Worm (Caenorhabditis elegans) whole organism, midembryonic: ENCODE measurements around the gene C08F8.2.

Source experiments
- T22C8.4 ChIP-seq: fragments of 200-800 bp; sonication (Bioruptor generic); IDR thresholded peaks from 2 replicates; pipeline ENCODE4 v1.3.6; 2022; ENCODE audit warnings: missing genetic modification characterization, missing compliant biosample characterization
- cog-1 ChIP-seq: sonication (generic microtip); optimal IDR thresholded peaks from 2 replicates; lab custom pipeline; 2016; ENCODE audit warnings: missing genetic modification characterization, missing compliant biosample characterization
- flt-1 ChIP-seq: fragments of 200-800 bp; sonication (Bioruptor generic); IDR thresholded peaks from 2 replicates; pipeline ENCODE4 v1.3.6; 2022; ENCODE audit warnings: missing genetic modification characterization, missing compliant biosample characterization
- klf-2 ChIP-seq: fragments of 200-800 bp; sonication (Bioruptor generic); conservative IDR thresholded peaks from 2 replicates; pipeline ENCODE4 v1.3.6; 2022; ENCODE audit warnings: missing genetic modification reagents, missing genetic modification characterization, missing compliant biosample characterization
- med-1 ChIP-seq: sonication (generic microtip); optimal IDR thresholded peaks from 2 replicates; lab custom pipeline; 2017; ENCODE audit warnings: missing genetic modification characterization, mild to moderate bottlenecking, missing compliant biosample characterization, antibody characterized with exemption, missing genetic modification reagents; ENCODE audit not compliant: insufficient read depth
- ref-1 ChIP-seq: fragments of 200-800 bp; sonication (Bioruptor generic); conservative IDR thresholded peaks from 2 replicates; pipeline ENCODE4 v1.3.6; 2022; ENCODE audit warnings: missing genetic modification reagents, missing genetic modification characterization, missing compliant biosample characterization
- tab-1 ChIP-seq: fragments of 200-800 bp; sonication (Bioruptor generic); IDR thresholded peaks from 2 replicates; pipeline ENCODE4 v1.3.6; 2022; ENCODE audit warnings: missing genetic modification characterization, missing compliant biosample characterization
- ztf-23 ChIP-seq: fragments of 200-800 bp; sonication (Bioruptor generic); IDR thresholded peaks from 2 replicates; pipeline ENCODE4 v1.3.6; 2022; ENCODE audit warnings: missing genetic modification reagents, missing genetic modification characterization, missing compliant biosample characterization
- ztf-29 ChIP-seq: fragments of 200-800 bp; sonication (Bioruptor generic); IDR thresholded peaks from 2 replicates; pipeline ENCODE4 v1.3.6; 2022; ENCODE audit warnings: missing genetic modification reagents, missing genetic modification characterization, missing compliant biosample characterization

The C08F8.2 gene

DNA sequence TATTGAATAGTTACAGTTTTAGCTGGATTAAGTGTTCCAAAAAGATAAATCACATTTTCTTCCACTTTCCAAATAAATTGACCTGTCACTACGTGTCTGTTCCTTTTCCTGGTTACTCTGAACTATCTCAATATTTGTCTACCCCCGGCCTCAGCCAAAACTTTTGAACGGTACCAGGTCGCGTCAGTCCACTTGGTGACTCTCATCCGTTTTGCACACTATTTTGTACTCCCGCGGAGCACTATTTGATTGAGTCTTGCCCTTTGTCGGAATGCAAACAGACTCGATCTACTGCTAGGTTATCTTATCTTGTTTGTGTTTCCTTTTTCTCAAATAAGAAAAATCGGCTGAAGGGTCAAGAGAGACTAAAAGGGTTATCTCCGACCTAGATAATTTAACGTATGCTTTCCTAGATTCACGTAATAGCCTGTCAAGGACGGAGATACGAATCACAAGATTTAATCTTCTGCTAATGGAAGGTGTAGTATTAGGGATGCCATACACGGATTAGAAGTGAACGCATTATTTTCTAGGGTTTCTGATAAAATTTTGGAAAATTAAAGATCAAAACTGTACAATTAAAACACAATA, 30.7 kb upstream of the C08F8.2 start:
- TF ChIP-seq klf-2 (GFP tag; lab: Robert Waterston, UW) (no peak), flt-1 (GFP tag; lab: Robert Waterston, UW) (0 out of 2 replicates have a peak, but pooled peaks have one; percentile 56), ztf-23 (GFP tag; lab: Robert Waterston, UW) (0 out of 2 replicates have a peak, but pooled peaks have one; percentile 41)

DNA sequence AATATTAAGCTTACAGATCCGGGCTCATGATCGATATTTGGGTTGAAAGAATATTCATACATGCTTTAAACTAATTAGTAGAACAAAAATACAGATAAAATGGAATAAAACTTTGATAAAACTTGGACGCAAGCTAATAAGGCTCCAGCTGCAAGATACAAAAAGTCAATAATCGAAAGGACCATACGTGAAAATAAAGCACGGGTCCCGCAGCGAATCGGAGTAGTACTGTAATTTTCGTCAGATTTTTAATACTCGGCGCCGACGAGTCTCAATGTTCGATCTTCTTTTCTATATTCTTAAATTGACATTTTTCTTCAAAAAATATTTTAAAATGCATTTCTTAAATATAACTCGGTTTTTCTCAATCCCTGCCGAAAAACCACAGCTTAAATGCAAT, 26.1 kb upstream of the C08F8.2 start, which contains the start of gene spo-11:
TSS of gene spo-11 (minus strand) at position 189 of the 400 bp plus-strand sequence.
- TF ChIP-seq tab-1 (no peak), klf-2 (GFP tag; lab: Robert Waterston, UW) (no peak), cog-1 (tag; lab: Kevin White, UChicago) (no peak), ztf-29 (GFP tag; lab: Robert Waterston, UW) (no peak), ztf-23 (GFP tag; lab: Robert Waterston, UW) (no peak), flt-1 (GFP tag; lab: Robert Waterston, UW) (no peak), med-1 (GFP tag; lab: Kevin White, UChicago) (no peak), T22C8.4 (GFP tag; lab: Robert Waterston, UW) (no peak), ref-1 (GFP tag; lab: Robert Waterston, UW) (no peak)

DNA sequence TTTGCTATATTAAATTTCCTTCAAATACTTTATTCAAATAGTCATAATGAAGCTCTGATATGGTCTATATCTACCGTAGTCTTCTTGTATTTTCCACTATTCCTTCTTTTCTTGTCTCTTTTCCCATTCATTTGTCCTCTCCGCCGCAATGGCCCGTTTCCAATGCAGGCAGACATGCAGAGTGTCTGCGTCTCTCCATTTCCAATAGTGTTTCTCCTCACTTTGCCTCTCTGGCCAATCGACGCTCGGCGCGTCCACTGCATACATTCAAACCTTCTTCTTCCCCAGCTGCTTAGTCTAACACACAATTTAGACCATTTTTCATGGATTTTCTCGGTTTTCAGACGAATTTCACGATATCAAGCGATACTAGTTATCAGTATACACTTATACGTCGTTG, 25.6 kb upstream of the C08F8.2 start:
- no peak for TF ChIP-seq ztf-23 (GFP tag; lab: Robert Waterston, UW)
- no peak for TF ChIP-seq ref-1 (GFP tag; lab: Robert Waterston, UW)
- TF ChIP-seq ztf-29 (GFP tag; lab: Robert Waterston, UW), result no peak
- no peak for TF ChIP-seq cog-1 (tag; lab: Kevin White, UChicago)
- TF ChIP-seq T22C8.4 (GFP tag; lab: Robert Waterston, UW), result no peak
- no peak for TF ChIP-seq tab-1
- TF ChIP-seq klf-2 (GFP tag; lab: Robert Waterston, UW), result no peak
- no peak for TF ChIP-seq med-1 (GFP tag; lab: Kevin White, UChicago)
- TF ChIP-seq flt-1 (GFP tag; lab: Robert Waterston, UW), result no peak

DNA sequence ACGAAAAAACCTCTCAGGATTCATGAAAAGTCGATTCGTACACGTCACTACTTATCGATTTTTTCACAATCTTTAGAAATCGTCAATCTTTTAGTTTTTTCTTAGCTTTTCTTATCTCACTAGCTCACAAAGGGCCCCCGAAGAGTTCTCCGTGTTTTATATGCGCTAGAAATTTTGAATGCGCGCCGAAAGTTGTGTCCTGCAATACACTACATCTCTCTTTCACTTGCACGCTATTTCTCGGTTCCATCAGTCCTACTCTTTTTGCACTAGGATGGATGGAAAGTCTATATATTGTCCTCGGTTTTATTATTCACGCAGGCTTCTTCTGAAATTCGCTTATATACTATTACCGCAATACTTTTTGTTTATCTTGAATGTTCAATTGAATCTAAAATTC, 25.2 kb upstream of the C08F8.2 start:
- TF ChIP-seq flt-1 (GFP tag; lab: Robert Waterston, UW) (no peak), ztf-23 (GFP tag; lab: Robert Waterston, UW) (no peak), ztf-29 (GFP tag; lab: Robert Waterston, UW) (no peak), tab-1 (no peak), klf-2 (GFP tag; lab: Robert Waterston, UW) (no peak), med-1 (GFP tag; lab: Kevin White, UChicago) (no peak), ref-1 (GFP tag; lab: Robert Waterston, UW) (no peak), cog-1 (tag; lab: Kevin White, UChicago) (no peak), T22C8.4 (GFP tag; lab: Robert Waterston, UW) (no peak)

DNA sequence TGAATTAATAATTGTTTCAGACTA, 25.0 kb upstream of the C08F8.2 start, which contains the start of gene swsn-4:
TSS of gene swsn-4 (plus strand) at position 21 of the 24 bp plus-strand sequence.
- TF ChIP-seq ztf-29 (GFP tag; lab: Robert Waterston, UW) (no peak), ztf-23 (GFP tag; lab: Robert Waterston, UW) (no peak), cog-1 (tag; lab: Kevin White, UChicago) (no peak), T22C8.4 (GFP tag; lab: Robert Waterston, UW) (no peak), klf-2 (GFP tag; lab: Robert Waterston, UW) (no peak), tab-1 (no peak), med-1 (GFP tag; lab: Kevin White, UChicago) (no peak), ref-1 (GFP tag; lab: Robert Waterston, UW) (no peak), flt-1 (GFP tag; lab: Robert Waterston, UW) (no peak)

DNA sequence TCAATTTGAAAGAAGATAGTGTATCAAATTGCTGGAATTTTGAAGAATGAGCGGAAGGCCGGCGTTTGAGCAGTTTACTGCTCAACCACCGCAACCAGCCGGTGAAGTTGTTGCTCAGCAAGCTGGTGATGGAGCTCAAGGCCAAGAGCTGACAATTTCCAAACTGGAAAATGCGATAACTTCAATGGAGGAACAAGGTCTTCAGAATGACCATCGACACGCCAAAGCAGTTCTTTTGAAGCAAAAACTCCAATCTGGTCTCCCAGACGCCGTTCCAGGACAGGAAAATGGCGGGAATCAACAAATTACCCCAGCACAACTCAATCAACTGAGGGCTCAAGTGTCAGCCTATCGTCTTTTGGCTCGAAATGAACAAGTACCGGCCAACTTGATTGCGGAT, 24.8 kb upstream of the C08F8.2 start:
- TF ChIP-seq ztf-29 (GFP tag; lab: Robert Waterston, UW) (no peak), tab-1 (no peak), T22C8.4 (GFP tag; lab: Robert Waterston, UW) (no peak)

DNA sequence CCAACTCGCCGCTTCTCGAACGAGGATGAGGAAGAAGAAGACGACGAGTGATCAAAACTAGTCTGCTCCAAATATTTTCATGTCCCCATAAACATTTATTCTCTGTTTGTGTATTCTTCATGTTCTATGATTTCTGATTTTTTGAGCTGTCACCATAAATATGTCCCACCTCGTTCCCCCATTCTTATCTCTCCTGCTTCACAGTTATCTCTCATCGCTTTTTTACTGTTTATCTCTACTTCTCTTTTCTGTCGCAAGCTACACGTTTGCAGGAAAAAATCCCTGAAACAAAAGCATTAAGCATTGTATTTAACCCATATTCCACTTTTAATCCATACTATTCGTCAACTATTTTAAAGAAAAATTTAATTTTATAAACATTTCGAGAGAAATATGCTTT, 20.0 kb upstream of the C08F8.2 start:
- TF ChIP-seq ztf-23 (GFP tag; lab: Robert Waterston, UW), result no peak
- no peak for TF ChIP-seq ref-1 (GFP tag; lab: Robert Waterston, UW)
- no peak for TF ChIP-seq klf-2 (GFP tag; lab: Robert Waterston, UW)
- no peak for TF ChIP-seq ztf-29 (GFP tag; lab: Robert Waterston, UW)
- TF ChIP-seq med-1 (GFP tag; lab: Kevin White, UChicago), result no peak
- no peak for TF ChIP-seq T22C8.4 (GFP tag; lab: Robert Waterston, UW)
- no peak for TF ChIP-seq tab-1
- no peak for TF ChIP-seq flt-1 (GFP tag; lab: Robert Waterston, UW)
- TF ChIP-seq cog-1 (tag; lab: Kevin White, UChicago), result no peak

DNA sequence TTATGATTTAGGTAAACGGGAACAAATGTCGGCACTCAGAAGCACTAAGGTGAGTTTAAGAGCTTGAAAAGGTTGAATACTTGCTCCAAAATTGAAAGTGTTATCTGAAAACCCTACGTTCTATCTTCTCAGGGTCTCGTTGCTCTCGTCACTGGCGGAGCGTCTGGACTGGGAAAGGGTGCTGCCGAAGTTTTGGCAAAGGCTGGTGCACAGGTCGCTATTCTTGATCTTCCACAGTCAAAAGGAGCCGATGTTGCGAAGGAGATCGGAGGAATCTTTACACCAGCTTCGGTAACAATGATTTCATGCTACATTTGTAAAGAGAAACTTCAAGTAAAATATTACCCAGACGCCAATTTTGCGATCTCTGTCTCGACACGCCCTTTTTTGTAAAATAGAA, 19.5 kb upstream of the C08F8.2 start, which contains the start of gene ard-1:
TSS of gene ard-1 (plus strand) at position 12 of the 400 bp plus-strand sequence.
- no peak for TF ChIP-seq ztf-29 (GFP tag; lab: Robert Waterston, UW)
- TF ChIP-seq med-1 (GFP tag; lab: Kevin White, UChicago), result no peak
- no peak for TF ChIP-seq klf-2 (GFP tag; lab: Robert Waterston, UW)
- no peak for TF ChIP-seq ref-1 (GFP tag; lab: Robert Waterston, UW)
- no peak for TF ChIP-seq ztf-23 (GFP tag; lab: Robert Waterston, UW)
- TF ChIP-seq cog-1 (tag; lab: Kevin White, UChicago), result no peak
- TF ChIP-seq flt-1 (GFP tag; lab: Robert Waterston, UW), result no peak
- TF ChIP-seq tab-1, result no peak
- TF ChIP-seq T22C8.4 (GFP tag; lab: Robert Waterston, UW), result no peak

DNA sequence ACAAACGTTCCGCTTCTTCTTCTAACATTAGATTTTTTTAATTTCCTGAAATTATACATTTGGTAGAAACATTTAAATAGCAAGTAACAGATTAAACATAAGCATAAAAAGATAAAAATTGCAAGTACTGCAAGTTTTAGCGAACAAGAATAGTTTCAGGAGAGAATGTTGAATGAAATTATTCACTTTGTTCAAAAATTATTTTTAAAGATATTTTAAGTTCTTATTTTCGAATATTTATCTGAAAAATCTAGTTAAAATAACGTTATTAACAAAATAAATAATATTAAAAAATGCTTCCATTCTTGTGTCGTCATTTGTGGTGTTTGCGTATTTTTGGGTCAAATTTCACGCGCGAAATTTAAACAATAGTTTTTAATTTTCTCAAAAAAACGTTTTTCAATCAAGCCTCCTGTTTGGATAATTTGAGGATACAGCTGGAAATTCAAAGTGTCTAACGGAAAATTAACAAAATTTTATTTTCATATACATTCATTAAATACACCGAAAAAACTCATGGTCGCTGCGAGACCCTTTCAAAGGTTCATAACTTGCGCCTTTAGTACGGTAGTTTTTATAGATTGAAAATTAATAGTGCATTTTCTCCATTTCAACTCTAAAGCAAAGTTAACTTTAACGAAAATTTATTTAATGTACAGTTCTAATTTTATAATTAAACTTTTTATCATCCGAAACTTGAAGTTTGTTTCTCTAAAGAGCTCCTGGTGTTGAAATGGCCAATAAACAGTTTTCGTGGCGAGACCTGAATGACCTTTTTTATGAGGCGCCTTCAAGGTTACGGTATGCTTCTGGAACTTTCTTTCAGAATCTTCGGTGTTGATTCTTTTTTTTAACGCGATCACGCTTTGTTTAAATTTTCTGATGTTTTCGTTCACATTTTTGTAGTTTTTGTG, 8.2 kb upstream of the C08F8.2 start, which contains the start of gene skih-2:
TSS of gene skih-2 (minus strand) at position 51 of the 914 bp plus-strand sequence.
- TF ChIP-seq med-1 (GFP tag; lab: Kevin White, UChicago) (no peak), T22C8.4 (GFP tag; lab: Robert Waterston, UW) (no peak), klf-2 (GFP tag; lab: Robert Waterston, UW) (no peak), ztf-29 (GFP tag; lab: Robert Waterston, UW) (no peak), flt-1 (GFP tag; lab: Robert Waterston, UW) (no peak), ztf-23 (GFP tag; lab: Robert Waterston, UW) (no peak), ref-1 (GFP tag; lab: Robert Waterston, UW) (no peak), cog-1 (tag; lab: Kevin White, UChicago) (no peak), tab-1 (no peak)
